Fruit fly (Drosophila melanogaster) whole organism, wandering third instar larva: Measurements from ENCODE around the gene CG31643.

Experiments used
- Abd-B ChIP-seq: fragments of >200 bp; optimal IDR thresholded peaks from 2 replicates; lab custom pipeline; 2017; ENCODE audit warnings: missing biosample characterization, missing genetic modification characterization
- CG32264 ChIP-seq: fragments of 200-800 bp; sonication (Bioruptor generic); optimal IDR thresholded peaks from 2 replicates; lab custom pipeline; 2016; ENCODE audit warnings: missing biosample characterization, missing genetic modification characterization
- CG9705 ChIP-seq: fragments of 200-800 bp; sonication (Bioruptor generic); optimal IDR thresholded peaks from 2 replicates; lab custom pipeline; 2018; ENCODE audit warnings: missing biosample characterization, mild to moderate bottlenecking, missing genetic modification characterization
- CrebA ChIP-seq: fragments of 200-800 bp; sonication (Bioruptor generic); optimal IDR thresholded peaks from 2 replicates; lab custom pipeline; 2016; ENCODE audit warnings: missing biosample characterization, mild to moderate bottlenecking, missing genetic modification characterization, borderline replicate concordance
- Dfd ChIP-seq: fragments of >200 bp; optimal IDR thresholded peaks from 2 replicates; lab custom pipeline; 2017; ENCODE audit warnings: missing biosample characterization, missing genetic modification characterization
- Dif ChIP-seq: fragments of 200-275, 200-300 bp; sonication (Bioruptor generic); optimal IDR thresholded peaks from 2 replicates; lab custom pipeline; 2018; ENCODE audit warnings: missing biosample characterization, missing genetic modification characterization; ENCODE audit not compliant: partially characterized antibody
- GATAd ChIP-seq: sonication (Bioruptor generic); optimal IDR thresholded peaks from 2 replicates; lab custom pipeline; 2016; ENCODE audit warnings: missing biosample characterization, missing genetic modification characterization
- HLH106 ChIP-seq: fragments of 200-800 bp; optimal IDR thresholded peaks from 3 replicates; lab custom pipeline; 2019; ENCODE audit warnings: missing biosample characterization, mild to moderate bottlenecking, missing genetic modification characterization, moderate library complexity
- Hr83 ChIP-seq: fragments of 200-300 bp; sonication (Bioruptor generic); optimal IDR thresholded peaks from 2 replicates; lab custom pipeline; 2016; ENCODE audit warnings: missing biosample characterization, mild to moderate bottlenecking, missing genetic modification characterization, moderate library complexity; ENCODE audit not compliant: poor library complexity, severe bottlenecking
- Jra ChIP-seq: sonication (Bioruptor generic); optimal IDR thresholded peaks from 2 replicates; lab custom pipeline; 2016; ENCODE audit warnings: missing biosample characterization, missing genetic modification characterization
- Mio ChIP-seq: sonication (Bioruptor generic); optimal IDR thresholded peaks from 2 replicates; lab custom pipeline; 2016; ENCODE audit warnings: missing biosample characterization, missing genetic modification characterization
- Myc ChIP-seq: fragments of >200 bp; optimal IDR thresholded peaks from 2 replicates; lab custom pipeline; 2017
- N ChIP-seq: fragments of >200 bp; optimal IDR thresholded peaks from 2 replicates; lab custom pipeline; 2018; ENCODE audit warnings: missing biosample characterization, missing external identifiers, missing genetic modification characterization
- OdsH ChIP-seq: fragments of 200-800 bp; sonication (Bioruptor generic); optimal IDR thresholded peaks from 2 replicates; lab custom pipeline; 2016; ENCODE audit warnings: missing biosample characterization, mild to moderate bottlenecking, missing genetic modification characterization
- Rel ChIP-seq, 2 experiments: fragments of 200-800 bp; sonication (Bioruptor generic) in 1 of 2; optimal IDR thresholded peaks; 2 replicates in 1 of 2; 3 replicates in 1 of 2; lab custom pipeline; 2016 to 2019; ENCODE audit warnings: mild to moderate bottlenecking in 2 of 2, missing biosample characterization in 2 of 2, missing genetic modification characterization in 2 of 2, moderate library complexity in 1 of 2
- Sp1 ChIP-seq: fragments of 200-800 bp; sonication (Bioruptor generic); optimal IDR thresholded peaks from 3 replicates; lab custom pipeline; 2019; ENCODE audit warnings: missing biosample characterization, mild to moderate bottlenecking, missing genetic modification characterization, moderate library complexity
- Vsx2 ChIP-seq: fragments of 200-300, 225-300 bp; sonication (Bioruptor generic); optimal IDR thresholded peaks from 2 replicates; lab custom pipeline; 2018; ENCODE audit warnings: missing biosample characterization, missing genetic modification characterization; ENCODE audit not compliant: partially characterized antibody
- br ChIP-seq: fragments of 200-800 bp; sonication (Bioruptor generic); optimal IDR thresholded peaks from 2 replicates; lab custom pipeline; 2016; ENCODE audit warnings: missing biosample characterization, missing genetic modification characterization
- dl ChIP-seq, 2 experiments: fragments of 175-275, 200-275 bp in 1 of 2; fragments of 200-275 bp in 1 of 2; sonication (Bioruptor generic); optimal IDR thresholded peaks; lab custom pipeline; 2018; ENCODE audit warnings: mild to moderate bottlenecking in 2 of 2, missing biosample characterization in 2 of 2, missing genetic modification characterization in 2 of 2, moderate library complexity in 2 of 2; ENCODE audit not compliant: partially characterized antibody in 2 of 2, insufficient read depth in 1 of 2
- dmrt93B ChIP-seq: fragments of 200-800 bp; sonication (Bioruptor generic); optimal IDR thresholded peaks from 2 replicates; lab custom pipeline; 2018; ENCODE audit warnings: missing biosample characterization, mild to moderate bottlenecking, missing genetic modification characterization
- ey ChIP-seq: fragments of 200-800 bp; sonication (Bioruptor generic); optimal IDR thresholded peaks from 2 replicates; lab custom pipeline; 2016; ENCODE audit warnings: missing biosample characterization, missing genetic modification characterization
- foxo ChIP-seq, 2 experiments: fragments of 200-800 bp; sonication (Bioruptor generic); optimal IDR thresholded peaks; 2 replicates in 1 of 2; 3 replicates in 1 of 2; lab custom pipeline; 2016 to 2017; ENCODE audit warnings: missing biosample characterization in 2 of 2, missing genetic modification characterization in 2 of 2
- fru ChIP-seq: fragments of 200-800 bp; sonication (Bioruptor generic); optimal IDR thresholded peaks from 3 replicates; lab custom pipeline; 2016; ENCODE audit warnings: missing biosample characterization, mild to moderate bottlenecking, missing genetic modification characterization
- h ChIP-seq: fragments of 200-800 bp; sonication (Bioruptor generic); optimal IDR thresholded peaks from 3 replicates; lab custom pipeline; 2016; ENCODE audit warnings: missing biosample characterization, mild to moderate bottlenecking, missing genetic modification characterization
- lola ChIP-seq: fragments of >200 bp; optimal IDR thresholded peaks from 2 replicates; lab custom pipeline; 2017; ENCODE audit warnings: missing biosample characterization, missing genetic modification characterization
- pan ChIP-seq: fragments of >200 bp; optimal IDR thresholded peaks from 2 replicates; lab custom pipeline; 2017
- psq ChIP-seq: fragments of 200-800 bp; sonication (Bioruptor generic); optimal IDR thresholded peaks from 3 replicates; lab custom pipeline; 2017; ENCODE audit warnings: missing biosample characterization, mild to moderate bottlenecking, missing genetic modification characterization, moderate library complexity
- rgr ChIP-seq: fragments of 200-800 bp; sonication (Bioruptor generic); optimal IDR thresholded peaks from 3 replicates; lab custom pipeline; 2016; ENCODE audit warnings: missing biosample characterization, mild to moderate bottlenecking, missing genetic modification characterization
- sage ChIP-seq: fragments of 200-800 bp; sonication (Bioruptor generic); optimal IDR thresholded peaks from 2 replicates; lab custom pipeline; 2016; ENCODE audit warnings: missing biosample characterization, mild to moderate bottlenecking, missing genetic modification characterization
- sv ChIP-seq: fragments of 200-800 bp; sonication (Bioruptor generic); optimal IDR thresholded peaks from 3 replicates; lab custom pipeline; 2016; ENCODE audit warnings: missing biosample characterization, missing genetic modification characterization
- tai ChIP-seq: sonication (Bioruptor generic); optimal IDR thresholded peaks from 2 replicates; lab custom pipeline; 2016; ENCODE audit warnings: missing biosample characterization, missing genetic modification characterization
- usp ChIP-seq: fragments of >200 bp; optimal IDR thresholded peaks from 2 replicates; lab custom pipeline; 2017; ENCODE audit warnings: missing biosample characterization, missing genetic modification characterization
- woc ChIP-seq: sonication (Bioruptor generic); optimal IDR thresholded peaks from 2 replicates; lab custom pipeline; 2016; ENCODE audit warnings: missing biosample characterization, mild to moderate bottlenecking, missing genetic modification characterization

CG31643 gene

DNA sequence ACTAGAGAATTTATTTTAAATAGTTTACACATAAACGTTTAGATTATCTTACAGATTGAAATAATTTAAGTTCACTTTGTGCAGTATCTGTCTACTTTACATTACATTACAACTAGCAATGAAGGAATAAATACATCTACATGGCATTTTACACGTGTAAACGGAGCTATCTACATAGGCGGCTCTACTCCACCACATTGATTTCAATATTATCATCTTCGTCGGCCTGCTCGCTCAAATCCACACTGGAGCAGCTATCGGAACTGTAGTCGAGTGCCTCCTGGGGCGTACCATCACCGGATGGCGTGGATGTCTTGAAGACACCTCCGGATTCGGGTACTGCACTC is 24.9 kb upstream of the CG31643 start:
- TF ChIP-seq GATAd (GFP tag; lab: Kevin White, UChicago) (no peak), usp (GFP tag; lab: Kevin White, UChicago) (no peak), sv (no peak), ey (GFP tag; lab: Kevin White, UChicago) (no peak), CG32264 (no peak), Dfd (GFP tag; lab: Kevin White, UChicago) (no peak), CG9705 (GFP tag; lab: Kevin White, UChicago) (no peak), Abd-B (no peak), Rel (GFP tag; optimal IDR thresholded peaks at IDR 0.05; lab: Kevin White, UChicago) (no peak), Rel (tag; optimal IDR thresholded peaks at IDR 0.05; lab: Kevin White, UChicago) (no peak), CrebA (GFP tag; lab: Kevin White, UChicago) (no peak)
- TF ChIP-seq, all 38 proteins: peak for 0

DNA sequence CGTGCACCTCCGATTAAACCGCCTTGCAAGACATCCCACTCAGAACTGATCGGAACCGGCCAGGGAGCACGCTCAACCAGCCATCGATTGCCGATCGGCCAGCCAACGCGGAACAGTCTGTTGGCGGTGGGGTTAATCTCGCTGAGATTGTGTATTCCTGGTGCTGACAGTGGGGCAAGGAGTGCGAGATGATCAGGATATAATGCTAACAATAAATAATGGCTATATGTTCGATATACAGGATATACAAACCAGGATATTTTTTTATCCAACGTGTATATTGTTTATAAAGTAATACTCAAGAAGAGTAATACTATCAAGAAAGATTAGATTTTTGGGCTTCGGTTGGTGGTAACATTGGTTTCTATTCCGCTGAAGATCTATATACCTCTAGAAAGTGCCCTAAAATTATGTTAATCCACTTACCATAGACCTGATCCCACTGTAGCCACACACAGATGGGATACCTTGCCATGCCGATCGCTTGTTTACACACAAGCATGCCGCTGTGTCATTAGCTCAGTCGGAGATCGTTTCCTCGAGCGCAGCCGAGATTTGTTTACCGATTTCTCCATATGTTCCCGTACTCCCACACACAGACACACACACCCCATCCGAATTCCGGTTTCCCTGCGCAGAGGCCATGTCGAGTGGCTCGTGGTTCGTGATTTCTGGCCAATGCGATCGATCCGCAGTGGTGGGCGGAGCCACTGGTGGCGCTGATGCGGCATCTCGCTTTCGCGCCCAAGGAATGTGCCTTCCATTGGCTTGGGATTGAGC is 18.4 kb upstream of the CG31643 start, which contains the start of gene H2.0:
Gene H2.0 (minus strand): TSS at position 51 of the 780 bp plus-strand sequence.
- TF ChIP-seq Dif (GFP tag; lab: Kevin White, UChicago), result peak; percentile 39
- no peak for TF ChIP-seq tai (GFP tag; lab: Kevin White, UChicago)
- peak; percentile 52 for TF ChIP-seq fru (GFP tag; lab: Kevin White, UChicago)
- TF ChIP-seq rgr (GFP tag; lab: Kevin White, UChicago), result peak; percentile 36
- TF ChIP-seq CG32264, result no peak
- TF ChIP-seq lola (GFP tag; lab: Kevin White, UChicago), result no peak
- peak; percentile 61 for TF ChIP-seq Sp1 (GFP tag; lab: Kevin White, UChicago)
- TF ChIP-seq Mio, result no peak
- peak; percentile 72 for TF ChIP-seq h (GFP tag; lab: Kevin White, UChicago)
- TF ChIP-seq usp (GFP tag; lab: Kevin White, UChicago), result no peak
- peak; percentile 26 for TF ChIP-seq dmrt93B (GFP tag; lab: Kevin White, UChicago)
- no peak for TF ChIP-seq Dfd (GFP tag; lab: Kevin White, UChicago)
- TF ChIP-seq psq (GFP tag; lab: Kevin White, UChicago), result peak; percentile 25
- no peak for TF ChIP-seq Vsx2 (GFP tag; lab: Kevin White, UChicago)
- TF ChIP-seq foxo (GFP tag; optimal IDR thresholded peaks at IDR 0.05; lab: Kevin White, UChicago), result no peak
- TF ChIP-seq dl (GFP tag; optimal IDR thresholded peaks at IDR 0.05; lab: Kevin White, UChicago; ENCODE audit: insufficient read depth in 1 of 2, partially characterized antibody in 2 of 2), result no peak
- no peak for TF ChIP-seq Hr83 (GFP tag; lab: Kevin White, UChicago)
- no peak for TF ChIP-seq N (GFP tag; lab: Kevin White, UChicago)
- TF ChIP-seq OdsH, result peak; percentile 56
- peak; percentile 47 for TF ChIP-seq ey (GFP tag; lab: Kevin White, UChicago)
- peak; percentile 50 for TF ChIP-seq HLH106 (tag; lab: Kevin White, UChicago)
- peak; percentile 52 for TF ChIP-seq br (GFP tag; lab: Kevin White, UChicago)
- TF ChIP-seq Myc (lab: Kevin White, UChicago), result no peak
- TF ChIP-seq woc (GFP tag; lab: Kevin White, UChicago), result peak; percentile 48
- TF ChIP-seq pan (lab: Kevin White, UChicago), result no peak
- no peak for TF ChIP-seq Jra
- no peak for TF ChIP-seq CG9705 (GFP tag; lab: Kevin White, UChicago)
- TF ChIP-seq, all 38 proteins: peak for 12

DNA sequence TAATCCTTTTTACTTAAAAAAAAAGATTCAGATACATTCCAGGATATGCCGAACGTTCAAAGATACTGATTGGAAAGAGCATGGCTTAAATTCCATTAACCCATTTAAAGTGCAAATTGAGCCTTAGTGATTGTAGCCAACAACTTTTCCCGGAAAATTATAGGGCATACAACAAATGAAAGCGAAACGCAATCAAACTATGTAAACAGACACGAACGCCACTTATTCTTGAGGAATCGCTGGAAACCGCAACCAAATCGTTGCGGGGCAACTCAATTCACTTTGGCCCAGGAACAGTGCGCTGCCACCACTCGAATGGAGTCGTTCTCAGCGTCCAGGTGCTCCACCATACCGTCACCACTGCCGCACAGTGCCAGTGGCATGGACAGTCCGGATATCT is 17.4 kb upstream of the CG31643 start, which contains the start of gene CG13996:
Gene CG13996 (plus strand): TSS at position 301 of the 400 bp plus-strand sequence.
- no peak for TF ChIP-seq N (GFP tag; lab: Kevin White, UChicago)

DNA sequence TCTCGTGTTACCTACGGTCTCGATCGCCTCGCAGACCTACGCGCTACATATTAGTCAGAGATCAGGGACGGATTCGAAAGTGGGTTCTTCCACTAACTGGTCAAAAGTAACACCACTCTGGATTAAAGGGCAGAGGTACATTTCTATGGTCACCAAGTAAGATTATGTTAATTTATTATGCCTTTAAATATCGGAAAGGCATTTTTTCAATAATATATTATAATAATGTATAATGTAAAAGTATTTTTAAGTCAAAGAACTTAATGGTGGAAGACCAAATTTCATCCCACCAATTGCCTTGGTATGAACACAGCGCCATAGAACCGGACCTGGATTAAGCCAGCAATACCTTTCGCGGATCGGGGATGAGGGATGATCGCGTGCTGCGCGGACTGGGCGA is 15.1 kb upstream of the CG31643 start:
- TF ChIP-seq foxo (GFP tag; optimal IDR thresholded peaks at IDR 0.05; lab: Kevin White, UChicago) (peak in 1 of 2 experiments; percentile 83), tai (GFP tag; lab: Kevin White, UChicago) (no peak), GATAd (GFP tag; lab: Kevin White, UChicago) (no peak), psq (GFP tag; lab: Kevin White, UChicago) (peak; percentile 58), sage (GFP tag; lab: Kevin White, UChicago) (peak; percentile 15), dmrt93B (GFP tag; lab: Kevin White, UChicago) (peak; percentile 73), pan (lab: Kevin White, UChicago) (no peak), N (GFP tag; lab: Kevin White, UChicago) (no peak), CG9705 (GFP tag; lab: Kevin White, UChicago) (peak; percentile 63), rgr (GFP tag; lab: Kevin White, UChicago) (peak; percentile 57), fru (GFP tag; lab: Kevin White, UChicago) (peak; percentile 72), h (GFP tag; lab: Kevin White, UChicago) (peak; percentile 74), Sp1 (GFP tag; lab: Kevin White, UChicago) (peak; percentile 55), CG32264 (no peak), HLH106 (tag; lab: Kevin White, UChicago) (peak; percentile 81), OdsH (peak; percentile 25), Myc (lab: Kevin White, UChicago) (no peak), ey (GFP tag; lab: Kevin White, UChicago) (peak; percentile 10)
